Worm (Caenorhabditis elegans): ENCODE data around the gene Y47D3B.12.

DNA sequence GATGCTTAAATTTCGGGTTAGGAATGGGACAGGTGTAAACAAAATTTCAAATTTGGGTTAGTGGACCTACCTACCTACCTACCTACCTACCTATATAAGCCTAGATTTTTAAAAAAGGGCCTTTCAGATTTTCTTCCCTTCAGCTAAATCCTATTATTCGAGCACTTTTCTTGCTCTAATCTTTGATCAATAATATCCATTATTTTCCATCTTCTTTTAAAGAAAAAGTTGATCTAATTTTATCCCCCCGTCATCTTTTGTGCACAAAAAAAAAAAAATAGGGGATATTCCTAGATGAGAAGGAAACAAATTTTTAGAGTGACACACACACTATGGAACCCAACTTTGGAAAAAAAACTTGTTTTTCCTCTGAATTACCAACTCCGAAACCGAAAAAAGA lies 12.0 kb upstream of the Y47D3B.12 start:
- TF ChIP-seq nhr-237 (tag; optimal IDR thresholded peaks at IDR 0.05) (no peak), pha-4 (tag; optimal IDR thresholded peaks at IDR 0.05) (no peak), zag-1 (tag; optimal IDR thresholded peaks at IDR 0.05) (no peak), unc-62 (GFP tag; optimal IDR thresholded peaks at IDR 0.05) (no peak), lin-39 (tag; optimal IDR thresholded peaks at IDR 0.05) (no peak), lin-15B (tag; optimal IDR thresholded peaks at IDR 0.05) (no peak), nhr-11 (tag; optimal IDR thresholded peaks at IDR 0.05) (no peak), nhr-12 (tag; optimal IDR thresholded peaks at IDR 0.05) (no peak), ceh-82 (tag; optimal IDR thresholded peaks at IDR 0.05) (no peak), snpc-4 (tag; optimal IDR thresholded peaks at IDR 0.05) (no peak), unc-39 (tag; optimal IDR thresholded peaks at IDR 0.05) (no peak), pqm-1 (tag; optimal IDR thresholded peaks at IDR 0.05) (no peak), daf-12 (tag; optimal IDR thresholded peaks at IDR 0.05) (no peak), egl-27 (tag; optimal IDR thresholded peaks at IDR 0.05) (no peak)

Measured in whole organism, L3 larva.